Worm (Caenorhabditis elegans) whole organism, mixed stage, embryonic: ENCODE data around the gene C11D2.3.

Experiments
- blmp-1 ChIP-seq: fragments of 150-350 bp; optimal IDR thresholded peaks from 2 replicates; lab custom pipeline; 2014; ENCODE audit warnings: missing biosample characterization, missing genetic modification characterization
- ces-1 ChIP-seq: fragments of 150-350 bp; optimal IDR thresholded peaks from 2 replicates; lab custom pipeline; 2014; ENCODE audit warnings: missing biosample characterization, missing genetic modification reagents, missing genetic modification characterization
- ham-2 ChIP-seq: fragments of 200-800 bp; sonication (Bioruptor generic); optimal IDR thresholded peaks from 2 replicates; lab custom pipeline; 2018; ENCODE audit warnings: mild to moderate bottlenecking, missing genetic modification characterization, missing compliant biosample characterization
- lsy-2 ChIP-seq: fragments of 150-350 bp; optimal IDR thresholded peaks from 2 replicates; lab custom pipeline; 2014; ENCODE audit warnings: missing biosample characterization, missing genetic modification characterization
- nhr-76 ChIP-seq: sonication (generic microtip); optimal IDR thresholded peaks from 2 replicates; lab custom pipeline; 2017; ENCODE audit warnings: missing biosample characterization, missing genetic modification characterization
- pha-4 ChIP-seq: fragments of 150-350 bp; optimal IDR thresholded peaks from 2 replicates; lab custom pipeline; 2018; ENCODE audit warnings: missing biosample characterization, missing genetic modification reagents, missing genetic modification characterization
- tbx-8 ChIP-seq: fragments of 200-800 bp; sonication (Bioruptor generic); optimal IDR thresholded peaks from 2 replicates; lab custom pipeline; 2018; ENCODE audit warnings: mild to moderate bottlenecking, missing genetic modification characterization, moderate library complexity, missing compliant biosample characterization
- unc-62 ChIP-seq: fragments of 150-350 bp; optimal IDR thresholded peaks from 2 replicates; lab custom pipeline; 2014; ENCODE audit warnings: missing biosample characterization, missing genetic modification reagents, missing genetic modification characterization
- zip-8 ChIP-seq: fragments of 150-350 bp; optimal IDR thresholded peaks from 2 replicates; lab custom pipeline; 2014; ENCODE audit warnings: missing biosample characterization, missing genetic modification characterization
- ztf-11 ChIP-seq: fragments of 150-350 bp; optimal IDR thresholded peaks from 2 replicates; lab custom pipeline; 2014; ENCODE audit warnings: missing biosample characterization, missing genetic modification characterization

- TF ChIP-seq tbx-8 (GFP tag; lab: Kevin White, UChicago) (no peak), unc-62 (GFP tag; lab: Kevin White, UChicago) (peak; percentile 65), nhr-76 (tag; lab: Kevin White, UChicago) (no peak), ztf-11 (no peak), ham-2 (GFP tag; lab: Kevin White, UChicago) (no peak), ces-1 (no peak), zip-8 (no peak), lsy-2 (no peak), pha-4 (tag; lab: Kevin White, UChicago) (no peak), blmp-1 (no peak)
Observed at ce11 chrIV:6135592-6135991, 16.0 kb upstream of the C11D2.3 start.
